Fruit fly (Drosophila melanogaster): ENCODE results near the gene Uba4.

The Uba4 gene

dm6 chr2L:8517256-8517694 is at the start of gene Uba4, which contains the start of gene mRpL51:
TSS of gene Uba4 (plus strand) at chr2L:8517411.
TSS of gene mRpL51 (minus strand) at chr2L:8517380.
- TF ChIP-seq Sin3A (optimal IDR thresholded peaks at IDR 0.05): no peak
- no peak for TF ChIP-seq ttk (optimal IDR thresholded peaks at IDR 0.05)
- no peak for TF ChIP-seq h (optimal IDR thresholded peaks at IDR 0.05)
- no peak for TF ChIP-seq Myc (optimal IDR thresholded peaks at IDR 0.05)
- TF ChIP-seq insv (optimal IDR thresholded peaks at IDR 0.05): no peak
- no peak for TF ChIP-seq psq (optimal IDR thresholded peaks at IDR 0.05)

- TF ChIP-seq insv (optimal IDR thresholded peaks at IDR 0.05) (no peak), h (optimal IDR thresholded peaks at IDR 0.05) (no peak), Sin3A (optimal IDR thresholded peaks at IDR 0.05) (no peak), ttk (optimal IDR thresholded peaks at IDR 0.05) (no peak), Myc (optimal IDR thresholded peaks at IDR 0.05) (no peak), psq (optimal IDR thresholded peaks at IDR 0.05) (no peak)
Measured at dm6 chr2L:8468929-8469681, 48.1 kb upstream of the Uba4 start.

- TF ChIP-seq insv (optimal IDR thresholded peaks at IDR 0.05): no peak
- TF ChIP-seq Sin3A (optimal IDR thresholded peaks at IDR 0.05): no peak
- no peak for TF ChIP-seq Myc (optimal IDR thresholded peaks at IDR 0.05)
- TF ChIP-seq h (optimal IDR thresholded peaks at IDR 0.05): no peak
- no peak for TF ChIP-seq ttk (optimal IDR thresholded peaks at IDR 0.05)
- TF ChIP-seq psq (optimal IDR thresholded peaks at IDR 0.05): no peak
Measured at dm6 chr2L:8471667-8472066, 45.5 kb upstream of the Uba4 start.

dm6 chr2L:8473448-8473847 is 43.8 kb upstream of the Uba4 start:
- no peak for TF ChIP-seq ttk (optimal IDR thresholded peaks at IDR 0.05)

dm6 chr2L:8477049-8477448 is 40.2 kb upstream of the Uba4 start, which contains the start of gene CheA29a:
TSS of gene CheA29a (plus strand) at chr2L:8477349.
- no peak for TF ChIP-seq h (optimal IDR thresholded peaks at IDR 0.05)
- TF ChIP-seq psq (optimal IDR thresholded peaks at IDR 0.05): no peak
- no peak for TF ChIP-seq Myc (optimal IDR thresholded peaks at IDR 0.05)
- no peak for TF ChIP-seq ttk (optimal IDR thresholded peaks at IDR 0.05)
- TF ChIP-seq insv (optimal IDR thresholded peaks at IDR 0.05): no peak
- no peak for TF ChIP-seq Sin3A (optimal IDR thresholded peaks at IDR 0.05)

- TF ChIP-seq h (optimal IDR thresholded peaks at IDR 0.05): no peak
- TF ChIP-seq ttk (optimal IDR thresholded peaks at IDR 0.05): no peak
- no peak for TF ChIP-seq psq (optimal IDR thresholded peaks at IDR 0.05)
- no peak for TF ChIP-seq insv (optimal IDR thresholded peaks at IDR 0.05)
- no peak for TF ChIP-seq Sin3A (optimal IDR thresholded peaks at IDR 0.05)
- no peak for TF ChIP-seq Myc (optimal IDR thresholded peaks at IDR 0.05)
Measured at dm6 chr2L:8477971-8478370, 39.2 kb upstream of the Uba4 start.

- no peak for TF ChIP-seq h (optimal IDR thresholded peaks at IDR 0.05)
- no peak for TF ChIP-seq Myc (optimal IDR thresholded peaks at IDR 0.05)
- TF ChIP-seq Sin3A (optimal IDR thresholded peaks at IDR 0.05): no peak
- no peak for TF ChIP-seq insv (optimal IDR thresholded peaks at IDR 0.05)
- TF ChIP-seq ttk (optimal IDR thresholded peaks at IDR 0.05): no peak
- TF ChIP-seq psq (optimal IDR thresholded peaks at IDR 0.05): no peak
Measured at dm6 chr2L:8478379-8478778, 38.8 kb upstream of the Uba4 start.

- TF ChIP-seq h (optimal IDR thresholded peaks at IDR 0.05): no peak
- TF ChIP-seq psq (optimal IDR thresholded peaks at IDR 0.05): no peak
- no peak for TF ChIP-seq ttk (optimal IDR thresholded peaks at IDR 0.05)
- TF ChIP-seq Sin3A (optimal IDR thresholded peaks at IDR 0.05): no peak
- TF ChIP-seq insv (optimal IDR thresholded peaks at IDR 0.05): no peak
- no peak for TF ChIP-seq Myc (optimal IDR thresholded peaks at IDR 0.05)
Measured at dm6 chr2L:8478911-8479706, 38.1 kb upstream of the Uba4 start.

dm6 chr2L:8480825-8481224 is 36.4 kb upstream of the Uba4 start:
- TF ChIP-seq insv (optimal IDR thresholded peaks at IDR 0.05) (no peak), ttk (optimal IDR thresholded peaks at IDR 0.05) (no peak), Sin3A (optimal IDR thresholded peaks at IDR 0.05) (no peak), psq (optimal IDR thresholded peaks at IDR 0.05) (no peak), h (optimal IDR thresholded peaks at IDR 0.05) (no peak), Myc (optimal IDR thresholded peaks at IDR 0.05) (no peak)

- no peak for TF ChIP-seq psq (optimal IDR thresholded peaks at IDR 0.05)
- no peak for TF ChIP-seq ttk (optimal IDR thresholded peaks at IDR 0.05)
- no peak for TF ChIP-seq Sin3A (optimal IDR thresholded peaks at IDR 0.05)
- no peak for TF ChIP-seq h (optimal IDR thresholded peaks at IDR 0.05)
- TF ChIP-seq insv (optimal IDR thresholded peaks at IDR 0.05): no peak
- no peak for TF ChIP-seq Myc (optimal IDR thresholded peaks at IDR 0.05)
Measured at dm6 chr2L:8481623-8482424, 35.4 kb upstream of the Uba4 start, which contains the start of gene CG43796. TSS of gene CG43796 (plus strand) at chr2L:8482374.

dm6 chr2L:8485562-8485961 is 31.6 kb upstream of the Uba4 start:
- no peak for TF ChIP-seq ttk (optimal IDR thresholded peaks at IDR 0.05)
- no peak for TF ChIP-seq psq (optimal IDR thresholded peaks at IDR 0.05)
- no peak for TF ChIP-seq Sin3A (optimal IDR thresholded peaks at IDR 0.05)
- no peak for TF ChIP-seq Myc (optimal IDR thresholded peaks at IDR 0.05)
- TF ChIP-seq insv (optimal IDR thresholded peaks at IDR 0.05): no peak
- TF ChIP-seq h (optimal IDR thresholded peaks at IDR 0.05): no peak

All from Kc167 (cell line).